Worm (Caenorhabditis elegans): ENCODE results near the gene B0361.11.
A peak's percentile ranks its signal among the peaks of the same experiment; 100 is the strongest.

Gene B0361.11

ce11 chrIII:7305649-7305977 lies 28.2 kb downstream of the B0361.11 start (continued):
- TF ChIP-seq nhr-25 (tag; optimal IDR thresholded peaks at IDR 0.05), result no peak
- TF ChIP-seq gmeb-1 (tag; optimal IDR thresholded peaks at IDR 0.05), result no peak
- no peak for TF ChIP-seq snpc-4 (tag; optimal IDR thresholded peaks at IDR 0.05)
- TF ChIP-seq sma-3 (GFP tag; optimal IDR thresholded peaks at IDR 0.05), result peak; percentile 93
- no peak for TF ChIP-seq ztf-1 (GFP tag; conservative IDR thresholded peaks at IDR 0.05)
- no peak for TF ChIP-seq lin-39 (tag; optimal IDR thresholded peaks at IDR 0.05)
- no peak for TF ChIP-seq crh-2 (tag; optimal IDR thresholded peaks at IDR 0.05)
- no peak for TF ChIP-seq lin-11 (tag; optimal IDR thresholded peaks at IDR 0.05)
- no peak for TF ChIP-seq nhr-237 (tag; optimal IDR thresholded peaks at IDR 0.05)
- TF ChIP-seq sem-4 (tag; optimal IDR thresholded peaks at IDR 0.05), result no peak
- TF ChIP-seq R02D3.7 (tag; optimal IDR thresholded peaks at IDR 0.05), result no peak
- no peak for TF ChIP-seq nhr-6 (tag; optimal IDR thresholded peaks at IDR 0.05)
- TF ChIP-seq dmd-4 (tag; optimal IDR thresholded peaks at IDR 0.05), result no peak
- peak; percentile 73 for TF ChIP-seq nhr-21 (tag; optimal IDR thresholded peaks at IDR 0.05)

ce11 chrIII:7308600-7309109 lies 31.3 kb downstream of the B0361.11 start, which contains the start of gene acbp-4:
Gene acbp-4 (minus strand): TSS chrIII:7309109.
- TF ChIP-seq ceh-82 (tag; optimal IDR thresholded peaks at IDR 0.05), result no peak
- TF ChIP-seq ama-1 (optimal IDR thresholded peaks at IDR 0.05), result no peak
- TF ChIP-seq unc-39 (tag; optimal IDR thresholded peaks at IDR 0.05), result no peak

DNA sequence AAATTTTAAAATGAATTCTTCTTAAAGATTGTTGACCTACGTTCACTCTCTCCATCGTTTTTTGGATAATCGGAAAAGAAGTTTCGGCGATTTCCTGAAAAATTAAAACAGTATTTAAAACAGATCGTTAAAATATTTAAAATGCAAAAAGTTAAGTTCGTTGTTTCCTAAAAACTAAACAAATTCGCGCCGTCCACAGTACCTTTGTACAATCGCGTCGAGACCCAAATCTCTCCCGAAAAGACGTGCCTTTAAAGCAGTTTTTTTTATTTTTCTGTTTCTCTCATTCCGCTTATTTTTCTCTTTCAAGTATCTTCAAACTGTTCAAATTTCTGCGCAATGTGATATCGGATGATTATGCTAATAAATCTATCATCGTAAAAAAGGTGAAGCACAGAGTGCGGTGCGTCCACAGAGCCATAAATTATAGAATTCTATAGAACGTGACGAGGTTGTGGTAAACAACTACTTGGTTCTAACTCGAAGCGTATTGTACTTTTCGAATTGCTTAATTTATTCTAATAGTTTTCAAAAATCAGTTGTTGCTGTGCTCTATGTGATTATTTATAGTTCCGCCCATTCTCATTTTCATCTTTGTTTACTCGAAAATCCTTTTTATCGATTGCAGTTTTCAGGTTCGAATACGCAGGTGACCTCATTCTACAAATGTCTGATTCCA lies 33.4 kb downstream of the B0361.11 start, which contains the start of the genes F56C9.6 and F56C9.3:
TSS of gene F56C9.6 (minus strand) at position 112 of the 679 bp plus-strand sequence.
TSS of gene F56C9.3 (plus strand) at position 629 of the 679 bp plus-strand sequence.
- no peak for TF ChIP-seq Y55F3AM.14 (GFP tag; optimal IDR thresholded peaks at IDR 0.05)
- no peak for TF ChIP-seq ztf-11 (tag; optimal IDR thresholded peaks at IDR 0.05)
- no peak for TF ChIP-seq unc-62 (GFP tag; optimal IDR thresholded peaks at IDR 0.05)

ce11 chrIII:7314473-7314872 lies 37.1 kb downstream of the B0361.11 start:
- TF ChIP-seq F13H6.1 (tag; optimal IDR thresholded peaks at IDR 0.05) (no peak), egl-27 (tag; optimal IDR thresholded peaks at IDR 0.05) (no peak), mbf-1 (tag; optimal IDR thresholded peaks at IDR 0.05) (no peak), sem-4 (tag; optimal IDR thresholded peaks at IDR 0.05) (no peak), snpc-4 (tag; optimal IDR thresholded peaks at IDR 0.05) (no peak), lsy-2 (tag; optimal IDR thresholded peaks at IDR 0.05) (no peak), elt-1 (tag; optimal IDR thresholded peaks at IDR 0.05) (no peak), alr-1 (tag; optimal IDR thresholded peaks at IDR 0.05) (no peak), blmp-1 (tag; optimal IDR thresholded peaks at IDR 0.05; ENCODE audit: insufficient read depth) (no peak), lin-11 (tag; optimal IDR thresholded peaks at IDR 0.05) (no peak)

ce11 chrIII:7314927-7315547 lies 37.6 kb downstream of the B0361.11 start, which contains the start of gene nspg-6:
Gene nspg-6 (minus strand): TSS chrIII:7314977.
- peak; percentile 65 for TF ChIP-seq crh-2 (tag; optimal IDR thresholded peaks at IDR 0.05)
- no peak for TF ChIP-seq nhr-23 (tag; optimal IDR thresholded peaks at IDR 0.05)
- no peak for TF ChIP-seq ztf-1 (GFP tag; conservative IDR thresholded peaks at IDR 0.05)
- peak; percentile 87 for TF ChIP-seq fos-1 (tag; optimal IDR thresholded peaks at IDR 0.05)

- TF ChIP-seq ceh-16 (tag; optimal IDR thresholded peaks at IDR 0.05) (no peak), fos-1 (tag; optimal IDR thresholded peaks at IDR 0.05) (peak; percentile 38), crh-2 (tag; optimal IDR thresholded peaks at IDR 0.05) (peak; percentile 18)
Observed at ce11 chrIII:7317354-7317753, 40.0 kb downstream of the B0361.11 start.
